Worm (Caenorhabditis elegans) whole organism, L1 larva: ENCODE data around the gene C01G12.5.

Experiments
- jun-1 ChIP-seq: fragments of 150-350 bp; optimal IDR thresholded peaks from 2 replicates; lab custom pipeline; 2014; ENCODE audit warnings: missing biosample characterization, missing genetic modification reagents, missing genetic modification characterization
- lin-13 ChIP-seq: fragments of 150-350 bp; optimal IDR thresholded peaks from 2 replicates; lab custom pipeline; 2014; ENCODE audit warnings: missing biosample characterization, missing genetic modification reagents, missing genetic modification characterization
- mep-1 ChIP-seq: fragments of 150-350 bp; optimal IDR thresholded peaks from 2 replicates; lab custom pipeline; 2014; ENCODE audit warnings: missing biosample characterization, missing genetic modification characterization

ce11 chrII:14618764-14619163, 31.5 kb upstream of the C01G12.5 start:
- TF ChIP-seq mep-1 (no peak), jun-1 (tag; lab: Kevin White, UChicago) (no peak), lin-13 (GFP tag; lab: Kevin White, UChicago) (no peak)
